Worm (Caenorhabditis elegans) whole organism, L4/young adult: ENCODE results near the gene lips-1.

ENCODE experiments used
- W03F9.2 ChIP-seq: fragments of 150-350 bp; optimal IDR thresholded peaks from 2 replicates; lab custom pipeline; 2014; ENCODE audit warnings: missing biosample characterization, missing genetic modification characterization
- dao-5 ChIP-seq: sonication (generic microtip); optimal IDR thresholded peaks from 2 replicates; lab custom pipeline; 2016; ENCODE audit warnings: missing genotype, missing genetic modification characterization, moderate library complexity, missing compliant biosample characterization

- TF ChIP-seq W03F9.2 (tag; lab: Kevin White, UChicago) (no peak), dao-5 (tag; lab: Kevin White, UChicago) (no peak)
Measured at ce11 chrX:12452143-12452570, 40.4 kb upstream of the lips-1 start.
